Worm (Caenorhabditis elegans): ENCODE measurements around the gene clec-147.

ce11 chrII:14502997-14503396 lies 34.6 kb downstream of the clec-147 start, which contains the start of gene K10H10.6:
- no peak for TF ChIP-seq hnd-1 (tag; optimal IDR thresholded peaks at IDR 0.05)
- no peak for TF ChIP-seq F13C5.2 (tag; optimal IDR thresholded peaks at IDR 0.05)
- TF ChIP-seq ceh-13 (GFP tag; optimal IDR thresholded peaks at IDR 0.05) = no peak
- TF ChIP-seq sea-1 (GFP tag; conservative IDR thresholded peaks at IDR 0.05) = no peak
- no peak for TF ChIP-seq flt-1 (GFP tag; IDR thresholded peaks at IDR 0.05)
- TF ChIP-seq ceh-36 (tag; optimal IDR thresholded peaks at IDR 0.05) = no peak

All from whole organism, early embryonic.